Worm (Caenorhabditis elegans) whole organism, midembryonic: ENCODE results near the gene hgap-2.

Source experiments
- T22C8.4 ChIP-seq: fragments of 200-800 bp; sonication (Bioruptor generic); IDR thresholded peaks from 2 replicates; pipeline ENCODE4 v1.3.6; 2022; ENCODE audit warnings: missing genetic modification characterization, missing compliant biosample characterization
- ztf-23 ChIP-seq: fragments of 200-800 bp; sonication (Bioruptor generic); IDR thresholded peaks from 2 replicates; pipeline ENCODE4 v1.3.6; 2022; ENCODE audit warnings: missing genetic modification reagents, missing genetic modification characterization, missing compliant biosample characterization
- ztf-29 ChIP-seq: fragments of 200-800 bp; sonication (Bioruptor generic); IDR thresholded peaks from 2 replicates; pipeline ENCODE4 v1.3.6; 2022; ENCODE audit warnings: missing genetic modification reagents, missing genetic modification characterization, missing compliant biosample characterization

DNA sequence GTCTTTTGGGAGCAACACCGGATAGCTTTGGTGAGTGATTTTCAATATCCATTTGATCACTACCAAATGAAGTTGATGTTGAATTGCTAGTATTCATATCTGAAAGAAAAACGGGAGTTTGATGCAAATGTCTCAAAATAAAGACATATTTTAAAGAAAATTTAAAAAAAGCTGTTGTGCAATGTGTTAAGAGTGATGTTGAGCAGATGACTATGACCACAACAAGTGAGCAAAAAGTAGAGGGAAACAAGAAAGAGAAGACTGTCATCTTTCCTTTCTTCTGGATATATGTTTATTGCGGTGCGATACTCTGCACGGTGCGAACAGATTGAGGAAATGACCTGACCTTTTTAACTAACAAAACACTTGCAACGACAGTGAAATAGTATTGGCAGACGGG lies 61.3 kb downstream of the hgap-2 start, which contains the start of gene T22C8.4:
- no peak for TF ChIP-seq T22C8.4 (GFP tag; lab: Robert Waterston, UW)
- TF ChIP-seq ztf-29 (GFP tag; lab: Robert Waterston, UW) = no peak
- no peak for TF ChIP-seq ztf-23 (GFP tag; lab: Robert Waterston, UW)
